Fruit fly (Drosophila melanogaster) whole organism, embryonic: ENCODE data around the gene CG14668.

Experiments
- CG16813 ChIP-seq: fragments of 200-800 bp; sonication (Bioruptor generic); IDR thresholded peaks from 3 replicates; pipeline ENCODE4 v1.3.6; 2022; ENCODE audit warnings: missing biosample characterization, missing genetic modification characterization; ENCODE audit not compliant: partially characterized antibody
- CG16863 ChIP-seq: fragments of 200-800 bp; sonication (Bioruptor generic); optimal IDR thresholded peaks from 3 replicates; lab custom pipeline; 2016; ENCODE audit warnings: missing biosample characterization, missing genetic modification characterization
- CG17361 ChIP-seq: fragments of 200-800 bp; sonication (Bioruptor generic); IDR thresholded peaks from 3 replicates; pipeline ENCODE4 v1.3.6; 2022; ENCODE audit warnings: missing biosample characterization, missing genetic modification characterization
- CG33213 ChIP-seq: fragments of 200-800 bp; sonication (Bioruptor generic); optimal IDR thresholded peaks from 3 replicates; lab custom pipeline; 2016; ENCODE audit warnings: missing biosample characterization, missing genetic modification characterization
- CG8290 ChIP-seq, 3 experiments: fragments of 200-800 bp; sonication (Bioruptor generic); optimal IDR thresholded peaks; 2 replicates each; lab custom pipeline; 2016 to 2019; ENCODE audit warnings: missing biosample characterization in 3 of 3, missing genetic modification characterization in 3 of 3, mild to moderate bottlenecking in 2 of 3, moderate library complexity in 1 of 3
- Ets97D ChIP-seq: fragments of 200-800 bp; sonication (Bioruptor generic); optimal IDR thresholded peaks from 3 replicates; lab custom pipeline; 2016; ENCODE audit warnings: missing biosample characterization, missing genetic modification characterization
- Fer2 ChIP-seq: fragments of 200-800 bp; sonication (Bioruptor generic); optimal IDR thresholded peaks from 2 replicates; lab custom pipeline; 2018; ENCODE audit warnings: missing biosample characterization, mild to moderate bottlenecking, missing genetic modification characterization, moderate library complexity
- Hr3 ChIP-seq: fragments of 200-800 bp; sonication (Bioruptor generic); optimal IDR thresholded peaks from 3 replicates; lab custom pipeline; 2016; ENCODE audit warnings: missing biosample characterization, missing genetic modification characterization
- grau ChIP-seq: fragments of 200-800 bp; optimal IDR thresholded peaks from 3 replicates; lab custom pipeline; 2019; ENCODE audit warnings: missing biosample characterization, mild to moderate bottlenecking, missing genetic modification characterization, moderate library complexity
- insv ChIP-seq, 2 experiments: fragments of 200-800 bp; sonication (Bioruptor generic); optimal IDR thresholded peaks; 3 replicates each; lab custom pipeline; 2016 to 2018; ENCODE audit warnings: missing biosample characterization in 2 of 2, missing genetic modification characterization in 2 of 2
- jumu ChIP-seq: fragments of 200-800 bp; sonication (Bioruptor generic); optimal IDR thresholded peaks from 3 replicates; lab custom pipeline; 2016; ENCODE audit warnings: missing biosample characterization, missing genetic modification characterization
- stwl ChIP-seq: fragments of 200-800 bp; sonication (Bioruptor generic); optimal IDR thresholded peaks from 3 replicates; lab custom pipeline; 2018; ENCODE audit warnings: missing biosample characterization, mild to moderate bottlenecking, missing genetic modification characterization, moderate library complexity
- twi ChIP-seq: fragments of 200-800 bp; optimal IDR thresholded peaks from 2 replicates; lab custom pipeline; 2019; ENCODE audit warnings: missing biosample characterization, mild to moderate bottlenecking, missing genetic modification characterization, moderate library complexity
- z ChIP-seq: fragments of 200-800 bp; sonication (Bioruptor generic); IDR thresholded peaks from 3 replicates; pipeline ENCODE4 v1.3.6; 2022; ENCODE audit warnings: missing biosample characterization, missing genetic modification characterization

- TF ChIP-seq Fer2 (no peak), twi (tag; lab: Kevin White, UChicago) (no peak), Ets97D (GFP tag; lab: Kevin White, UChicago) (no peak), grau (tag; lab: Kevin White, UChicago) (no peak), jumu (GFP tag; lab: Kevin White, UChicago) (no peak), stwl (tag; lab: Kevin White, UChicago) (no peak), insv (GFP tag; optimal IDR thresholded peaks at IDR 0.05; lab: Kevin White, UChicago) (no peak), CG16813 (no peak), CG17361 (GFP tag; lab: Robert Waterston, UW) (no peak), Hr3 (GFP tag; lab: Kevin White, UChicago) (no peak), CG8290 (GFP tag; optimal IDR thresholded peaks at IDR 0.05; lab: Kevin White, UChicago) (no peak), CG8290 (tag; optimal IDR thresholded peaks at IDR 0.05; lab: Kevin White, UChicago) (no peak), CG16863 (no peak), CG33213 (no peak), z (GFP tag; lab: Robert Waterston, UW) (no peak)
These were observed 11.6 kb upstream of the CG14668 start, which contains the start of gene Or83a for dm6 chr3R:5399096-5399495.
